Worm (Caenorhabditis elegans) whole organism, early embryonic: ENCODE measurements around the gene tmem-17.

Experiments
- B0310.2 ChIP-seq: sonication (generic microtip); optimal IDR thresholded peaks from 2 replicates; lab custom pipeline; 2016; ENCODE audit warnings: mild to moderate bottlenecking, missing genetic modification characterization, missing compliant biosample characterization
- aly-1 ChIP-seq: sonication (generic microtip); optimal IDR thresholded peaks from 2 replicates; lab custom pipeline; 2016; ENCODE audit warnings: missing genetic modification characterization, missing compliant biosample characterization
- ama-1 ChIP-seq: fragments of 150-350 bp; optimal IDR thresholded peaks from 2 replicates; lab custom pipeline; 2014
- ceh-13 ChIP-seq: fragments of 200-800 bp; sonication (Bioruptor generic); optimal IDR thresholded peaks from 2 replicates; lab custom pipeline; 2018; ENCODE audit warnings: mild to moderate bottlenecking, missing genetic modification characterization, missing compliant biosample characterization
- ets-7 ChIP-seq: sonication (generic microtip); optimal IDR thresholded peaks from 2 replicates; lab custom pipeline; 2016; ENCODE audit warnings: missing genotype, missing genetic modification characterization, missing compliant biosample characterization
- flt-1 ChIP-seq: fragments of 200-800 bp; sonication (Bioruptor generic); IDR thresholded peaks from 2 replicates; pipeline ENCODE4 v1.3.6; 2022; ENCODE audit warnings: missing genetic modification characterization, missing compliant biosample characterization
- hmbx-1 ChIP-seq: sonication (generic microtip); optimal IDR thresholded peaks from 2 replicates; lab custom pipeline; 2016; ENCODE audit warnings: mild to moderate bottlenecking, missing genetic modification characterization, missing compliant biosample characterization
- hmg-4 ChIP-seq: fragments of 200-800 bp; sonication (Bioruptor generic); optimal IDR thresholded peaks from 2 replicates; lab custom pipeline; 2018; ENCODE audit warnings: mild to moderate bottlenecking, missing genetic modification characterization, missing compliant biosample characterization
- pes-1 ChIP-seq: fragments of 200-800 bp; sonication (Bioruptor generic); IDR thresholded peaks from 2 replicates; pipeline ENCODE4 v1.3.6; 2022; ENCODE audit warnings: missing genetic modification reagents, missing genetic modification characterization, missing compliant biosample characterization
- scrt-1 ChIP-seq: fragments of 200-800 bp; sonication (Bioruptor generic); IDR thresholded peaks from 2 replicates; pipeline ENCODE4 v1.3.6; 2022; ENCODE audit warnings: missing genetic modification characterization, missing compliant biosample characterization
- sea-1 ChIP-seq: fragments of 200-800 bp; sonication (Bioruptor generic); conservative IDR thresholded peaks from 2 replicates; pipeline ENCODE4 v1.3.6; 2022; ENCODE audit warnings: missing genetic modification characterization, missing compliant biosample characterization
- tbx-37 ChIP-seq: fragments of 200-800 bp; sonication (Bioruptor generic); conservative IDR thresholded peaks from 2 replicates; pipeline ENCODE4 v1.3.6; 2022; ENCODE audit warnings: missing genetic modification reagents, missing genetic modification characterization, missing compliant biosample characterization

- no peak for TF ChIP-seq ama-1
- no peak for TF ChIP-seq B0310.2 (tag; lab: Kevin White, UChicago)
- TF ChIP-seq tbx-37 (GFP tag; lab: Robert Waterston, UW): no peak
- TF ChIP-seq aly-1 (tag; lab: Kevin White, UChicago): no peak
- no peak for TF ChIP-seq sea-1 (GFP tag; lab: Robert Waterston, UW)
- no peak for TF ChIP-seq flt-1 (GFP tag; lab: Robert Waterston, UW)
- TF ChIP-seq pes-1 (GFP tag; lab: Robert Waterston, UW): no peak
- TF ChIP-seq scrt-1 (GFP tag; lab: Robert Waterston, UW): no peak
- TF ChIP-seq ets-7: no peak
- no peak for TF ChIP-seq ceh-13
- no peak for TF ChIP-seq hmbx-1 (tag; lab: Kevin White, UChicago)
- no peak for TF ChIP-seq hmg-4 (GFP tag; lab: Kevin White, UChicago)
Measured at ce11 chrIII:7120477-7120876, 50.4 kb downstream of the tmem-17 start.
